Fruit fly (Drosophila melanogaster): ENCODE results near the gene EloA.

EloA gene

DNA sequence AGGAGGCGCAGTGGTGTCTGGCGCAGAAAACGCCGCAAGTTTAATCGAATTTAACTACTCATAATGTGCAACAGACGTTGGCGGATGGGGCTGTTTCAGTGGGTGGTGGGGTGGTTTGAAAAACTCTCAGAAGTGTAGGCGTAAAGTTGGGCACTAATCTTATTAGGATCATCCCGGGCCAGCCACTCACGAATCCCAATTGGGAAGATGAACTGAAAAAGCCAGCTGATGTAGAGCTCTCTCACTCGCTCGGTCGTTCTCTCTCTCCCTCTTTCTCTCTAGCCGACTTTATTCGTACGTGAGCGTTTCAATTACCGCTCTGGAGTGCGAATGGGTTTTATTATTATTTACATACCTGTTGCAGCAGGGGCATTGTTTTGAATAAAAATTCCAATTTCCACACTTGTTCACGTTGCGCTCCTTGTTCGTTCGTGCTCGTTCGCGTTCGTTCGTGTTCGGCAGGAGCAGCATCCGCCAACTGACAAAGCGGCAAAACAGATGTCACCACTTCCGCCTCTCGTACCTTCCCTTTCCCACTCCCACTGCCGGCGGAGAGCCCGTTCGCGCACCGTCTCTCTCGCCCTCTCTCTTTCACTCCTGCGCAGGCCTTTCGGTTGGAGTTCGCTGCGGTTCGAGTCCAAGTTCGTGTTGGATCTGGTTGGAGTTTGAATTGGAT lies 27.5 kb downstream of the EloA start (continued):
- no peak for TF ChIP-seq tll (GFP tag; optimal IDR thresholded peaks at IDR 0.05)
- TF ChIP-seq slbo (GFP tag; IDR thresholded peaks at IDR 0.05), result no peak
- no peak for TF ChIP-seq CG32772 (GFP tag; IDR thresholded peaks at IDR 0.05)
- no peak for TF ChIP-seq tna (GFP tag; IDR thresholded peaks at IDR 0.05; ENCODE audit: partially characterized antibody)
- no peak for TF ChIP-seq az2 (GFP tag; optimal IDR thresholded peaks at IDR 0.05)
- TF ChIP-seq D (optimal IDR thresholded peaks at IDR 0.05), result peak; percentile 49
- no peak for TF ChIP-seq D (GFP tag; optimal IDR thresholded peaks at IDR 0.05)
- TF ChIP-seq CG16813 (GFP tag; IDR thresholded peaks at IDR 0.05; ENCODE audit: partially characterized antibody), result no peak
- no peak for TF ChIP-seq zfh2 (GFP tag; optimal IDR thresholded peaks at IDR 0.05)
- TF ChIP-seq CG10654 (GFP tag; optimal IDR thresholded peaks at IDR 0.05), result no peak
- no peak for TF ChIP-seq br (optimal IDR thresholded peaks at IDR 0.05)
- TF ChIP-seq grn (GFP tag; optimal IDR thresholded peaks at IDR 0.05), result no peak
- TF ChIP-seq CG17186 (GFP tag; optimal IDR thresholded peaks at IDR 0.05), result no peak
- TF ChIP-seq sc (optimal IDR thresholded peaks at IDR 0.05), result no peak
- TF ChIP-seq sc (GFP tag; optimal IDR thresholded peaks at IDR 0.05), result no peak
- TF ChIP-seq Mad (GFP tag; optimal IDR thresholded peaks at IDR 0.05), result no peak
- no peak for TF ChIP-seq CHES-1-like (GFP tag; optimal IDR thresholded peaks at IDR 0.05)
- TF ChIP-seq cad (GFP tag; optimal IDR thresholded peaks at IDR 0.05), result peak; percentile 36
- TF ChIP-seq CG33557 (GFP tag; optimal IDR thresholded peaks at IDR 0.05), result no peak
- no peak for TF ChIP-seq ab (GFP tag; optimal IDR thresholded peaks at IDR 0.05)
- no peak for TF ChIP-seq Meics (GFP tag; optimal IDR thresholded peaks at IDR 0.05)
- TF ChIP-seq Poxn (GFP tag; IDR thresholded peaks at IDR 0.05), result no peak
- no peak for TF ChIP-seq grau (tag; optimal IDR thresholded peaks at IDR 0.05)
- TF ChIP-seq CG13894 (tag; optimal IDR thresholded peaks at IDR 0.05), result no peak
- no peak for TF ChIP-seq Tbp (GFP tag; optimal IDR thresholded peaks at IDR 0.05)
- no peak for TF ChIP-seq cas (GFP tag; IDR thresholded peaks at IDR 0.05)
- no peak for TF ChIP-seq Doc3 (GFP tag; IDR thresholded peaks at IDR 0.05; ENCODE audit: partially characterized antibody)
- no peak for TF ChIP-seq hkb (optimal IDR thresholded peaks at IDR 0.05)
- peak; percentile 23; the same call in 1 of the 2 replicates for TF ChIP-seq hkb (GFP tag; IDR thresholded peaks at IDR 0.05)
- TF ChIP-seq H15 (GFP tag; IDR thresholded peaks at IDR 0.05), result no peak
- no peak for TF ChIP-seq CG11695 (GFP tag; IDR thresholded peaks at IDR 0.05)
- TF ChIP-seq Ets65A (GFP tag), result peak; percentile 90
- TF ChIP-seq GATAe (GFP tag; conservative IDR thresholded peaks at IDR 0.05), result no peak
- no peak for TF ChIP-seq CG15011 (GFP tag; optimal IDR thresholded peaks at IDR 0.05)
- TF ChIP-seq ac (GFP tag; optimal IDR thresholded peaks at IDR 0.05), result peak; percentile 0
- TF ChIP-seq gsb-n (tag; optimal IDR thresholded peaks at IDR 0.05), result no peak
- no peak for TF ChIP-seq CG14667 (GFP tag; IDR thresholded peaks at IDR 0.05)
- peak; percentile 57 for TF ChIP-seq abd-A (tag; optimal IDR thresholded peaks at IDR 0.05)
- TF ChIP-seq nerfin-1 (tag; optimal IDR thresholded peaks at IDR 0.05), result peak; percentile 40
- no peak for TF ChIP-seq Dll (GFP tag; IDR thresholded peaks at IDR 0.05; ENCODE audit: partially characterized antibody)
- TF ChIP-seq CG9609 (GFP tag; optimal IDR thresholded peaks at IDR 0.05), result no peak
- TF ChIP-seq CG17568 (GFP tag; optimal IDR thresholded peaks at IDR 0.05), result no peak
- TF ChIP-seq CG18011 (GFP tag; optimal IDR thresholded peaks at IDR 0.05), result no peak
- no peak for TF ChIP-seq Vsx1 (GFP tag; optimal IDR thresholded peaks at IDR 0.05)
- TF ChIP-seq CG15269 (tag; optimal IDR thresholded peaks at IDR 0.05), result no peak
- TF ChIP-seq pnt (GFP tag; optimal IDR thresholded peaks at IDR 0.05), result no peak
- TF ChIP-seq crp (GFP tag; optimal IDR thresholded peaks at IDR 0.05), result peak in 1 of 2 experiments; percentile 37
- no peak for TF ChIP-seq CG9437 (GFP tag; optimal IDR thresholded peaks at IDR 0.05)
- no peak for TF ChIP-seq CG34422 (GFP tag; IDR thresholded peaks at IDR 0.05)
- TF ChIP-seq CG3407 (GFP tag; optimal IDR thresholded peaks at IDR 0.05), result no peak
- no peak for TF ChIP-seq ATbp (GFP tag; optimal IDR thresholded peaks at IDR 0.05)
